Fruit fly (Drosophila melanogaster) whole organism, prepupa: ENCODE measurements around the gene Fdx2.
A peak's percentile ranks its signal among the peaks of the same experiment; 100 is the strongest.

Experiments used
- Blimp-1 ChIP-seq: fragments of 200-800 bp; sonication (Bioruptor generic); optimal IDR thresholded peaks from 3 replicates; lab custom pipeline; 2017; ENCODE audit warnings: missing biosample characterization, missing genetic modification characterization, mild to moderate bottlenecking, moderate library complexity, missing genetic modification reagents
- CG10669 ChIP-seq: fragments of 200-800 bp; sonication (Bioruptor generic); optimal IDR thresholded peaks from 3 replicates; lab custom pipeline; 2018; ENCODE audit warnings: missing biosample characterization, mild to moderate bottlenecking, missing genetic modification characterization, moderate library complexity
- CG11294 ChIP-seq: fragments of 200-800 bp; sonication (Bioruptor generic); IDR thresholded peaks from 2 replicates; pipeline ENCODE4 v1.3.6; 2022; ENCODE audit warnings: missing biosample characterization, missing genetic modification characterization
- CG11762 ChIP-seq: fragments of 200-800 bp; sonication (Bioruptor generic); optimal IDR thresholded peaks from 3 replicates; lab custom pipeline; 2016; ENCODE audit warnings: missing biosample characterization, missing genetic modification characterization; ENCODE audit not compliant: insufficient read depth
- CG11902 ChIP-seq: fragments of 200-800 bp; sonication (Bioruptor generic); optimal IDR thresholded peaks from 3 replicates; lab custom pipeline; 2016; ENCODE audit warnings: missing biosample characterization, missing genetic modification characterization
- CG15336 ChIP-seq: fragments of 200-800 bp; sonication (Bioruptor generic); IDR thresholded peaks from 2 replicates; pipeline ENCODE4 v1.3.6; 2022; ENCODE audit warnings: missing biosample characterization, missing genetic modification characterization
- CG1621 ChIP-seq: fragments of 200-800 bp; sonication (Bioruptor generic); optimal IDR thresholded peaks from 3 replicates; lab custom pipeline; 2018; ENCODE audit warnings: missing biosample characterization, mild to moderate bottlenecking, missing genetic modification characterization
- CG16779 ChIP-seq: fragments of 200-800 bp; sonication (Bioruptor generic); optimal IDR thresholded peaks from 3 replicates; lab custom pipeline; 2017; ENCODE audit warnings: missing biosample characterization, mild to moderate bottlenecking, missing genetic modification characterization
- CG3032 ChIP-seq: fragments of 200-800 bp; optimal IDR thresholded peaks from 2 replicates; lab custom pipeline; 2019; ENCODE audit warnings: missing biosample characterization, mild to moderate bottlenecking, missing genetic modification characterization, moderate library complexity
- CG31627 ChIP-seq: fragments of 200-800 bp; sonication (Bioruptor generic); optimal IDR thresholded peaks from 3 replicates; lab custom pipeline; 2016; ENCODE audit warnings: missing biosample characterization, missing genetic modification characterization
- CG32006 ChIP-seq: fragments of 200-800 bp; sonication (Bioruptor generic); optimal IDR thresholded peaks from 3 replicates; lab custom pipeline; 2017; ENCODE audit warnings: missing biosample characterization, mild to moderate bottlenecking, missing genetic modification characterization
- CG34406 ChIP-seq: fragments of 200-800 bp; sonication (Bioruptor generic); optimal IDR thresholded peaks from 3 replicates; lab custom pipeline; 2016; ENCODE audit warnings: missing biosample characterization, missing genetic modification characterization
- CG3919 ChIP-seq: fragments of 200-800 bp; sonication (Bioruptor generic); optimal IDR thresholded peaks from 3 replicates; lab custom pipeline; 2016; ENCODE audit warnings: missing biosample characterization, missing genetic modification characterization
- CG4318 ChIP-seq: fragments of 200-800 bp; sonication (Bioruptor generic); optimal IDR thresholded peaks from 3 replicates; lab custom pipeline; 2017; ENCODE audit warnings: missing biosample characterization, mild to moderate bottlenecking, missing genetic modification characterization
- CG6163 ChIP-seq: fragments of 200-800 bp; sonication (Bioruptor generic); IDR thresholded peaks from 3 replicates; pipeline ENCODE4 v1.3.6; 2022; ENCODE audit warnings: missing biosample characterization, missing genetic modification characterization
- CG6276 ChIP-seq: fragments of 200-800 bp; sonication (Bioruptor generic); optimal IDR thresholded peaks from 2 replicates; lab custom pipeline; 2017; ENCODE audit warnings: missing biosample characterization, mild to moderate bottlenecking, missing genetic modification characterization
- CG6792 ChIP-seq: fragments of 200-800 bp; sonication (Bioruptor generic); optimal IDR thresholded peaks from 3 replicates; lab custom pipeline; 2016; ENCODE audit warnings: missing biosample characterization, missing genetic modification characterization
- CG6808 ChIP-seq: fragments of 200-800 bp; sonication (Bioruptor generic); optimal IDR thresholded peaks from 3 replicates; lab custom pipeline; 2017; ENCODE audit warnings: missing biosample characterization, missing genetic modification characterization, mild to moderate bottlenecking, moderate library complexity, missing genetic modification reagents
- CG7368 ChIP-seq: fragments of 200-800 bp; sonication (Bioruptor generic); optimal IDR thresholded peaks from 3 replicates; lab custom pipeline; 2016; ENCODE audit warnings: missing biosample characterization, missing genetic modification characterization
- CG8319 ChIP-seq: fragments of 200-800 bp; sonication (Bioruptor generic); optimal IDR thresholded peaks from 3 replicates; lab custom pipeline; 2016; ENCODE audit warnings: missing biosample characterization, missing genetic modification characterization
- CG8632 ChIP-seq: fragments of 200-800 bp; sonication (Bioruptor generic); optimal IDR thresholded peaks from 3 replicates; lab custom pipeline; 2016; ENCODE audit warnings: missing biosample characterization, missing genetic modification characterization
- CG9139 ChIP-seq: fragments of 200-800 bp; sonication (Bioruptor generic); optimal IDR thresholded peaks from 3 replicates; lab custom pipeline; 2017; ENCODE audit warnings: missing biosample characterization, mild to moderate bottlenecking, missing genetic modification characterization
- Eip75B ChIP-seq: fragments of 200-800 bp; sonication (Bioruptor generic); optimal IDR thresholded peaks from 3 replicates; lab custom pipeline; 2016; ENCODE audit warnings: missing biosample characterization, missing genetic modification characterization
- Eip78C ChIP-seq: fragments of 200-800 bp; sonication (Bioruptor generic); peaks from one replicate; lab custom pipeline; 2016; ENCODE audit warnings: missing biosample characterization, missing genetic modification characterization
- Eip93F ChIP-seq: fragments of 200-800 bp; sonication (Bioruptor generic); optimal IDR thresholded peaks from 2 replicates; lab custom pipeline; 2016; ENCODE audit warnings: missing biosample characterization, mild to moderate bottlenecking, missing genetic modification characterization
- Ets21C ChIP-seq: fragments of 200-800 bp; sonication (Bioruptor generic); optimal IDR thresholded peaks from 3 replicates; lab custom pipeline; 2016; ENCODE audit warnings: missing biosample characterization, missing genetic modification characterization
- Gug ChIP-seq: fragments of 200-800 bp; sonication (Bioruptor generic); IDR thresholded peaks from 2 replicates; pipeline ENCODE4 v1.3.6; 2022; ENCODE audit warnings: missing biosample characterization, missing genetic modification characterization
- Hr38 ChIP-seq: sonication (Bioruptor generic); optimal IDR thresholded peaks from 2 replicates; lab custom pipeline; 2016; ENCODE audit warnings: missing biosample characterization, missing genetic modification characterization
- Hr39 ChIP-seq: fragments of 200-800 bp; sonication (Bioruptor generic); optimal IDR thresholded peaks from 2 replicates; lab custom pipeline; 2016; ENCODE audit warnings: missing biosample characterization, missing genetic modification characterization
- Hr4 ChIP-seq: fragments of 200-800 bp; sonication (Bioruptor generic); optimal IDR thresholded peaks from 3 replicates; lab custom pipeline; 2016; ENCODE audit warnings: missing biosample characterization, missing genetic modification characterization
- Met ChIP-seq: fragments of 200-800 bp; sonication (Bioruptor generic); optimal IDR thresholded peaks from 3 replicates; lab custom pipeline; 2016; ENCODE audit warnings: missing biosample characterization, missing genetic modification characterization
- Sox102F ChIP-seq: fragments of 200-800 bp; sonication (Bioruptor generic); optimal IDR thresholded peaks from 2 replicates; lab custom pipeline; 2016; ENCODE audit warnings: missing biosample characterization, mild to moderate bottlenecking, missing genetic modification characterization
- Sox14 ChIP-seq: fragments of 200-800 bp; sonication (Bioruptor generic); optimal IDR thresholded peaks from 3 replicates; lab custom pipeline; 2016; ENCODE audit warnings: missing biosample characterization, missing genetic modification characterization
- Sox15 ChIP-seq: fragments of 200-800 bp; sonication (Bioruptor generic); optimal IDR thresholded peaks from 3 replicates; lab custom pipeline; 2016; ENCODE audit warnings: missing biosample characterization, missing genetic modification characterization
- achi ChIP-seq: fragments of 200-800 bp; sonication (Bioruptor generic); optimal IDR thresholded peaks from 3 replicates; lab custom pipeline; 2016; ENCODE audit warnings: missing biosample characterization, missing genetic modification characterization
- acj6 ChIP-seq: fragments of 200-800 bp; sonication (Bioruptor generic); optimal IDR thresholded peaks from 3 replicates; lab custom pipeline; 2016; ENCODE audit warnings: missing biosample characterization, missing genetic modification characterization
- dac ChIP-seq: fragments of 200-800 bp; sonication (Bioruptor generic); optimal IDR thresholded peaks from 2 replicates; lab custom pipeline; 2017; ENCODE audit warnings: missing biosample characterization, mild to moderate bottlenecking, missing genetic modification characterization
- dsx ChIP-seq: fragments of 200-800 bp; optimal IDR thresholded peaks from 3 replicates; lab custom pipeline; 2019; ENCODE audit warnings: missing biosample characterization, mild to moderate bottlenecking, missing genetic modification characterization, moderate library complexity; ENCODE audit not compliant: poor library complexity, severe bottlenecking
- eg ChIP-seq: fragments of 200-800 bp; sonication (Bioruptor generic); IDR thresholded peaks from 3 replicates; pipeline ENCODE4 v1.3.6; 2022; ENCODE audit warnings: missing biosample characterization, missing genetic modification characterization
- esn ChIP-seq: fragments of 200-800 bp; sonication (Bioruptor generic); optimal IDR thresholded peaks from 2 replicates; lab custom pipeline; 2016; ENCODE audit warnings: missing biosample characterization, mild to moderate bottlenecking, missing genetic modification characterization, moderate library complexity
- fd59A ChIP-seq: fragments of 200-800 bp; sonication (Bioruptor generic); optimal IDR thresholded peaks from 2 replicates; lab custom pipeline; 2017; ENCODE audit warnings: missing biosample characterization, mild to moderate bottlenecking, missing genetic modification characterization, missing genetic modification reagents
- fd85E ChIP-seq: fragments of 200-800 bp; sonication (Bioruptor generic); optimal IDR thresholded peaks from 3 replicates; lab custom pipeline; 2016; ENCODE audit warnings: missing biosample characterization, missing genetic modification characterization
- fkh ChIP-seq: fragments of 200-800 bp; sonication (Bioruptor generic); optimal IDR thresholded peaks from 3 replicates; lab custom pipeline; 2017; ENCODE audit warnings: missing biosample characterization, mild to moderate bottlenecking, missing genetic modification characterization, moderate library complexity
- lz ChIP-seq: fragments of 200-800 bp; sonication (Bioruptor generic); optimal IDR thresholded peaks from 3 replicates; lab custom pipeline; 2016; ENCODE audit warnings: missing biosample characterization, missing genetic modification characterization
- net ChIP-seq: fragments of 200-800 bp; sonication (Bioruptor generic); optimal IDR thresholded peaks from 3 replicates; lab custom pipeline; 2016; ENCODE audit warnings: missing biosample characterization, missing genetic modification characterization
- pdm3 ChIP-seq: fragments of 200-800 bp; sonication (Bioruptor generic); optimal IDR thresholded peaks from 3 replicates; lab custom pipeline; 2016; ENCODE audit warnings: missing biosample characterization, missing genetic modification characterization
- salr ChIP-seq, 2 experiments: fragments of 200-800 bp; sonication (Bioruptor generic); optimal IDR thresholded peaks; 3 replicates each; lab custom pipeline; 2016 to 2018; ENCODE audit warnings: missing biosample characterization in 2 of 2, missing genetic modification characterization in 2 of 2, mild to moderate bottlenecking in 1 of 2
- ss ChIP-seq, 2 experiments: fragments of 200-800 bp; sonication (Bioruptor generic); optimal IDR thresholded peaks; 2 replicates in 1 of 2; 3 replicates in 1 of 2; lab custom pipeline; 2017 to 2018; ENCODE audit warnings: mild to moderate bottlenecking in 2 of 2, missing biosample characterization in 2 of 2, missing genetic modification characterization in 2 of 2, moderate library complexity in 1 of 2
- svp ChIP-seq: fragments of 200-800 bp; sonication (Bioruptor generic); peaks from one replicate; lab custom pipeline; 2016; ENCODE audit warnings: missing biosample characterization, missing genetic modification characterization
- topi ChIP-seq: fragments of 200-800 bp; sonication (Bioruptor generic); optimal IDR thresholded peaks from 3 replicates; lab custom pipeline; 2016; ENCODE audit warnings: missing biosample characterization, missing genetic modification characterization

Fdx2 gene

dm6 chr3L:4269208-4269607 lies 23.1 kb upstream of the Fdx2 start:
- TF ChIP-seq Blimp-1 (GFP tag; lab: Kevin White, UChicago) (peak; percentile 54), CG31627 (GFP tag; lab: Kevin White, UChicago) (no peak)
- TF ChIP-seq, all 60 proteins: peak for 1

dm6 chr3L:4269920-4270319 lies 22.4 kb upstream of the Fdx2 start:
- TF ChIP-seq Eip75B (GFP tag; lab: Kevin White, UChicago) = peak; percentile 46
- peak; percentile 12 for TF ChIP-seq Ets21C (GFP tag; lab: Kevin White, UChicago)
- TF ChIP-seq eg = peak; percentile 76
- peak; percentile 15 to 70 for TF ChIP-seq salr (GFP tag; optimal IDR thresholded peaks at IDR 0.05; lab: Kevin White, UChicago)
- TF ChIP-seq CG6276 = peak; percentile 80
- peak; percentile 33 for TF ChIP-seq Blimp-1 (GFP tag; lab: Kevin White, UChicago)
- peak; percentile 48 for TF ChIP-seq lz (GFP tag; lab: Kevin White, UChicago)
- peak; percentile 70 for TF ChIP-seq Sox102F
- TF ChIP-seq CG7368 (GFP tag; lab: Kevin White, UChicago) = peak; percentile 51
- TF ChIP-seq Gug (GFP tag; lab: Robert Waterston, UW) = peak; percentile 45
- TF ChIP-seq net (GFP tag; lab: Kevin White, UChicago) = peak; percentile 70
- peak; percentile 79 for TF ChIP-seq CG6808
- TF ChIP-seq CG15336 = peak; percentile 89
- TF ChIP-seq Met (GFP tag; lab: Kevin White, UChicago) = peak; percentile 77
- peak; percentile 30 for TF ChIP-seq Sox14 (GFP tag; lab: Kevin White, UChicago)
- peak; percentile 81 for TF ChIP-seq dsx (GFP tag; lab: Kevin White, UChicago)
- peak; percentile 62 for TF ChIP-seq CG11762 (GFP tag; lab: Kevin White, UChicago)
- TF ChIP-seq Eip78C (GFP tag; lab: Kevin White, UChicago) = peak; percentile 94
- peak; percentile 77 for TF ChIP-seq ss (GFP tag; optimal IDR thresholded peaks at IDR 0.05; lab: Kevin White, UChicago)
- peak; percentile 50 for TF ChIP-seq fd85E (GFP tag; lab: Kevin White, UChicago)
- TF ChIP-seq Hr4 (GFP tag; lab: Kevin White, UChicago) = peak; percentile 58
- peak; percentile 73 for TF ChIP-seq CG6792 (GFP tag; lab: Kevin White, UChicago)
- peak; percentile 39 for TF ChIP-seq CG8319 (GFP tag; lab: Kevin White, UChicago)
- peak; percentile 64 for TF ChIP-seq topi (GFP tag; lab: Kevin White, UChicago)
- TF ChIP-seq CG11902 (GFP tag; lab: Kevin White, UChicago) = peak; percentile 38
- peak; percentile 12 for TF ChIP-seq Eip93F (GFP tag; lab: Kevin White, UChicago)
- peak; percentile 70 for TF ChIP-seq CG4318 (GFP tag; lab: Kevin White, UChicago)
- TF ChIP-seq CG1621 (tag; lab: Kevin White, UChicago) = peak; percentile 56
- no peak for TF ChIP-seq svp (GFP tag; lab: Kevin White, UChicago)
- TF ChIP-seq Sox15 = peak; percentile 37
- TF ChIP-seq Hr39 (GFP tag; lab: Kevin White, UChicago) = peak; percentile 30
- peak; percentile 81 for TF ChIP-seq achi (GFP tag; lab: Kevin White, UChicago)
- peak; percentile 79 for TF ChIP-seq CG6163 (GFP tag; lab: Robert Waterston, UW)
- no peak for TF ChIP-seq fkh (GFP tag; lab: Kevin White, UChicago)
- TF ChIP-seq fd59A (GFP tag; lab: Kevin White, UChicago) = peak; percentile 58
- TF ChIP-seq dac (GFP tag; lab: Kevin White, UChicago) = peak; percentile 13
- peak; percentile 29; the same call in 1 of the 2 replicates for TF ChIP-seq CG11294 (GFP tag; lab: Robert Waterston, UW)
- TF ChIP-seq Hr38 (GFP tag; lab: Kevin White, UChicago) = no peak
- TF ChIP-seq acj6 (GFP tag; lab: Kevin White, UChicago) = peak; percentile 76
- TF ChIP-seq pdm3 (GFP tag; lab: Kevin White, UChicago) = peak; percentile 59
- peak; percentile 74 for TF ChIP-seq CG9139 (GFP tag; lab: Kevin White, UChicago)
- peak; percentile 76 for TF ChIP-seq CG34406
- TF ChIP-seq CG16779 (tag; lab: Kevin White, UChicago) = peak; percentile 64
- TF ChIP-seq CG3032 (tag; lab: Kevin White, UChicago) = peak; percentile 83
- TF ChIP-seq CG32006 (GFP tag; lab: Kevin White, UChicago) = peak; percentile 90
- peak; percentile 78 for TF ChIP-seq CG3919 (GFP tag; lab: Kevin White, UChicago)
- TF ChIP-seq CG10669 = peak; percentile 66
- peak; percentile 75 for TF ChIP-seq esn (GFP tag; lab: Kevin White, UChicago)
- peak; percentile 69 for TF ChIP-seq CG8632 (GFP tag; lab: Kevin White, UChicago)
